Worm (Caenorhabditis elegans) whole organism, L4/young adult: ENCODE results near the gene srh-113.

Experiments used
- W03F9.2 ChIP-seq: fragments of 150-350 bp; optimal IDR thresholded peaks from 2 replicates; lab custom pipeline; 2014; ENCODE audit warnings: missing biosample characterization, missing genetic modification characterization
- dao-5 ChIP-seq: sonication (generic microtip); optimal IDR thresholded peaks from 2 replicates; lab custom pipeline; 2016; ENCODE audit warnings: missing genotype, missing genetic modification characterization, moderate library complexity, missing compliant biosample characterization
- him-1 ChIP-seq: sonication (generic microtip); optimal IDR thresholded peaks from 2 replicates; lab custom pipeline; 2016; ENCODE audit warnings: missing genotype, missing genetic modification reagents, missing genetic modification characterization, missing compliant biosample characterization

DNA sequence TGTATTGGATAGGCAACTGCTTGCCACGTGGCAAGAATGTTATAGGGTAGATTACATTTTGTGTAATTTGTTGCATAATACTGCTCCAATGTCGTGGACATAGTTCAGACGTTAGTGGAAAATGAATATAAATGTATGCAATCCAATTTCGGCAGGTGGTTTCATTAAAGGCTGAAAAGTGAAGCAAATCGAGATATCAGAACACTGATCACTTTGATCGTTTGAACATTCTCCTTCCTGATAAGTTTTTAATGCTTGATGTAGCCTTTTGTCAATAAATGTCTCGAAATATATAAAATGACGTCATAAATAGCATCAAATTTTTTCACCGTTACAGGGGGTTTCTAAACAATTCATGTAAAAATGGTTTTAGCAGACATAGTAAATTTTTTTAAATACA is 7.5 kb downstream of the srh-113 start, which contains the start of gene srh-109:
- TF ChIP-seq him-1 (tag; lab: Kevin White, UChicago) (no peak), W03F9.2 (no peak), dao-5 (no peak)
